Comparison of ENCODE assay signal across 3 fruit fly cellular contexts in the genomic region with DNA sequence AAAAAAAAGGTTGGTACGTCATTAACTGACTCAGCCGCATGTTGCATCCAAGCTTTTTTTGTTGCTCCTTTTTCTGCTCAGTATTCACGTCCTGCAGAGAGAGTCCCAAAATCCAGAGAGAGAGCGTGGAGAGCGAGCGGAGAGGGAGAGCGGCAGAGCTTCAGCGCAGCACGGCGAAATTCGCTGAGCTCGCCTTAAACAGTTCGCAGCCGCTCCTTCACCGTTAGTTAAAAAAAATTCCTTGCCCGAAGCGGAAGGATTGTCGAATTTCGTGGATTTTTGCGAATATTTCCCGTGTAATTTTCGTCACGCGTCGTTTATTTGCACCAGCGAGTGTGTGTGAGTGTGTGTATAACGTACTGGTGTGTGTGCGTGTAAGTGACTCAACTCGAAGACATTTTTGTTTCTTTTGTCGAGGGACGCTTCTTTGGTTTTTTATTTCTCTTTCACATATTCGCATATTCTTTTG.
TF ChIP-seq lines count a peak whose summit lies in the region.

No protein-coding gene starts in this region.

TF ChIP-seq in whole organism, embryonic, 481 proteins besides CTCF, POLR2A, EP300 and RAD21 (continued from another document):
- TF ChIP-seq abd-A (tag; optimal IDR thresholded peaks at IDR 0.05; lab: Kevin White, UChicago) (peak; percentile 43), zf30C (GFP tag; optimal IDR thresholded peaks at IDR 0.05; lab: Kevin White, UChicago) (no peak), Jarid2 (GFP tag; optimal IDR thresholded peaks at IDR 0.05; lab: Kevin White, UChicago) (peak; percentile 73), Deaf1 (tag; optimal IDR thresholded peaks at IDR 0.05; lab: Kevin White, UChicago) (peak; percentile 21), CG3281 (GFP tag; optimal IDR thresholded peaks at IDR 0.05; lab: Kevin White, UChicago) (no peak), CG11560 (tag; IDR thresholded peaks at IDR 0.05; lab: Robert Waterston, UW) (no peak), pros (GFP tag; optimal IDR thresholded peaks at IDR 0.05; lab: Kevin White, UChicago) (peak; percentile 13), bsh (GFP tag; optimal IDR thresholded peaks at IDR 0.05; lab: Kevin White, UChicago) (peak in 1 of 2 experiments; percentile 42), CG8359 (GFP tag; optimal IDR thresholded peaks at IDR 0.05; lab: Kevin White, UChicago; ENCODE audit: borderline replicate concordance) (no peak), CG14667 (GFP tag; IDR thresholded peaks at IDR 0.05; lab: Robert Waterston, UW) (no peak), pnt (GFP tag; optimal IDR thresholded peaks at IDR 0.05; lab: Kevin White, UChicago) (no peak), CG12744 (GFP tag; optimal IDR thresholded peaks at IDR 0.05; lab: Kevin White, UChicago) (no peak), nmo (GFP tag; optimal IDR thresholded peaks at IDR 0.05; lab: Kevin White, UChicago) (no peak), CrebB (tag; optimal IDR thresholded peaks at IDR 0.05; lab: Kevin White, UChicago) (no peak), gsb (GFP tag; IDR thresholded peaks at IDR 0.05; lab: Robert Waterston, UW) (no peak), CG43689 (GFP tag; IDR thresholded peaks at IDR 0.05; lab: Robert Waterston, UW) (no peak), CG5245 (GFP tag; optimal IDR thresholded peaks at IDR 0.05; lab: Kevin White, UChicago) (no peak)

TF ChIP-seq in whole organism, prepupa, 60 proteins besides CTCF, POLR2A, EP300 and RAD21 (continued from another document):
- TF ChIP-seq acj6 (GFP tag; optimal IDR thresholded peaks at IDR 0.05; lab: Kevin White, UChicago): no peak
- TF ChIP-seq Smox (GFP tag; optimal IDR thresholded peaks at IDR 0.05; lab: Kevin White, UChicago): no peak
- no peak for TF ChIP-seq CG3032 (tag; optimal IDR thresholded peaks at IDR 0.05; lab: Kevin White, UChicago)
- TF ChIP-seq Ets21C (GFP tag; optimal IDR thresholded peaks at IDR 0.05; lab: Kevin White, UChicago): no peak
- peak; percentile 21 for TF ChIP-seq topi (GFP tag; optimal IDR thresholded peaks at IDR 0.05; lab: Kevin White, UChicago)
- TF ChIP-seq CG34406 (GFP tag; optimal IDR thresholded peaks at IDR 0.05; lab: Kevin White, UChicago): no peak
- no peak for TF ChIP-seq CG8319 (GFP tag; optimal IDR thresholded peaks at IDR 0.05; lab: Kevin White, UChicago)
- no peak for TF ChIP-seq salr (GFP tag; optimal IDR thresholded peaks at IDR 0.05; lab: Kevin White, UChicago)
- no peak for TF ChIP-seq fkh (GFP tag; optimal IDR thresholded peaks at IDR 0.05; lab: Kevin White, UChicago)
- TF ChIP-seq Eip78C (GFP tag; lab: Kevin White, UChicago): peak; percentile 73
- TF ChIP-seq dac (GFP tag; optimal IDR thresholded peaks at IDR 0.05; lab: Kevin White, UChicago): no peak
- peak; percentile 23 for TF ChIP-seq vri (GFP tag; optimal IDR thresholded peaks at IDR 0.05; lab: Kevin White, UChicago)
- no peak for TF ChIP-seq CG11294 (GFP tag; IDR thresholded peaks at IDR 0.05; lab: Robert Waterston, UW)
- TF ChIP-seq Gug (GFP tag; IDR thresholded peaks at IDR 0.05; lab: Robert Waterston, UW): no peak
- no peak for TF ChIP-seq CG3919 (GFP tag; optimal IDR thresholded peaks at IDR 0.05; lab: Kevin White, UChicago)
- TF ChIP-seq Ets96B (tag; optimal IDR thresholded peaks at IDR 0.05; lab: Kevin White, UChicago): peak; percentile 14
- TF ChIP-seq CG16779 (tag; optimal IDR thresholded peaks at IDR 0.05; lab: Kevin White, UChicago): peak; percentile 39
- no peak for TF ChIP-seq CG4318 (GFP tag; optimal IDR thresholded peaks at IDR 0.05; lab: Kevin White, UChicago)
- TF ChIP-seq CG10631 (GFP tag; optimal IDR thresholded peaks at IDR 0.05; lab: Kevin White, UChicago): no peak
- TF ChIP-seq pdm3 (GFP tag; optimal IDR thresholded peaks at IDR 0.05; lab: Kevin White, UChicago): peak; percentile 3
- TF ChIP-seq Hr38 (GFP tag; optimal IDR thresholded peaks at IDR 0.05; lab: Kevin White, UChicago): no peak
- no peak for TF ChIP-seq Eip93F (GFP tag; optimal IDR thresholded peaks at IDR 0.05; lab: Kevin White, UChicago)
- TF ChIP-seq spab (GFP tag; optimal IDR thresholded peaks at IDR 0.05; lab: Kevin White, UChicago): peak; percentile 37
- TF ChIP-seq esn (GFP tag; optimal IDR thresholded peaks at IDR 0.05; lab: Kevin White, UChicago): no peak
- TF ChIP-seq CG8119 (GFP tag; IDR thresholded peaks at IDR 0.05; lab: Robert Waterston, UW): peak; percentile 54; the same call in 2 of the 3 replicates
- TF ChIP-seq achi (GFP tag; optimal IDR thresholded peaks at IDR 0.05; lab: Kevin White, UChicago): no peak
- TF ChIP-seq CG31627 (GFP tag; optimal IDR thresholded peaks at IDR 0.05; lab: Kevin White, UChicago): no peak
- no peak for TF ChIP-seq Hr39 (GFP tag; optimal IDR thresholded peaks at IDR 0.05; lab: Kevin White, UChicago)
- no peak for TF ChIP-seq CG32006 (GFP tag; optimal IDR thresholded peaks at IDR 0.05; lab: Kevin White, UChicago)
- no peak for TF ChIP-seq fd85E (GFP tag; optimal IDR thresholded peaks at IDR 0.05; lab: Kevin White, UChicago)
- TF ChIP-seq CG6163 (GFP tag; IDR thresholded peaks at IDR 0.05; lab: Robert Waterston, UW): peak; percentile 65; the same call in 2 of the 3 replicates
- TF ChIP-seq svp (GFP tag; lab: Kevin White, UChicago): no peak
- TF ChIP-seq CG7368 (GFP tag; optimal IDR thresholded peaks at IDR 0.05; lab: Kevin White, UChicago): peak; percentile 11
- no peak for TF ChIP-seq Blimp-1 (GFP tag; optimal IDR thresholded peaks at IDR 0.05; lab: Kevin White, UChicago)
- peak; percentile 64 for TF ChIP-seq CG9139 (GFP tag; optimal IDR thresholded peaks at IDR 0.05; lab: Kevin White, UChicago)
- no peak for TF ChIP-seq fd59A (GFP tag; optimal IDR thresholded peaks at IDR 0.05; lab: Kevin White, UChicago)
- no peak for TF ChIP-seq CG10669 (GFP tag; optimal IDR thresholded peaks at IDR 0.05; lab: Kevin White, UChicago)
- no peak for TF ChIP-seq OdsH (GFP tag; optimal IDR thresholded peaks at IDR 0.05; lab: Kevin White, UChicago)
- TF ChIP-seq CG11902 (GFP tag; optimal IDR thresholded peaks at IDR 0.05; lab: Kevin White, UChicago): no peak
- peak; percentile 14 for TF ChIP-seq CG1621 (tag; optimal IDR thresholded peaks at IDR 0.05; lab: Kevin White, UChicago)
- TF ChIP-seq Met (GFP tag; optimal IDR thresholded peaks at IDR 0.05; lab: Kevin White, UChicago): no peak

TF ChIP-seq in whole organism, wandering third instar larva, 38 proteins besides CTCF, POLR2A, EP300 and RAD21 (continued from another document):
- TF ChIP-seq CG32264 (GFP tag; optimal IDR thresholded peaks at IDR 0.05; lab: Kevin White, UChicago) (no peak), woc (GFP tag; optimal IDR thresholded peaks at IDR 0.05; lab: Kevin White, UChicago) (no peak), Dfd (GFP tag; optimal IDR thresholded peaks at IDR 0.05; lab: Kevin White, UChicago) (no peak), h (GFP tag; optimal IDR thresholded peaks at IDR 0.05; lab: Kevin White, UChicago) (no peak), Jra (GFP tag; optimal IDR thresholded peaks at IDR 0.05; lab: Kevin White, UChicago) (peak; percentile 59), jim (GFP tag; optimal IDR thresholded peaks at IDR 0.05; lab: Kevin White, UChicago) (no peak), dsf (GFP tag; optimal IDR thresholded peaks at IDR 0.05; lab: Kevin White, UChicago; ENCODE audit: borderline replicate concordance) (no peak), brk (GFP tag; optimal IDR thresholded peaks at IDR 0.05; lab: Kevin White, UChicago) (no peak), HLH106 (tag; optimal IDR thresholded peaks at IDR 0.05; lab: Kevin White, UChicago) (no peak), Sp1 (GFP tag; optimal IDR thresholded peaks at IDR 0.05; lab: Kevin White, UChicago) (peak; percentile 27), OdsH (GFP tag; optimal IDR thresholded peaks at IDR 0.05; lab: Kevin White, UChicago) (no peak), ey (GFP tag; optimal IDR thresholded peaks at IDR 0.05; lab: Kevin White, UChicago) (no peak), br (GFP tag; optimal IDR thresholded peaks at IDR 0.05; lab: Kevin White, UChicago) (no peak), Rel (GFP tag; optimal IDR thresholded peaks at IDR 0.05; lab: Kevin White, UChicago) (peak; percentile 27), Rel (tag; optimal IDR thresholded peaks at IDR 0.05; lab: Kevin White, UChicago) (no peak), Vsx2 (GFP tag; optimal IDR thresholded peaks at IDR 0.05; lab: Kevin White, UChicago; ENCODE audit: partially characterized antibody) (peak; percentile 58)
TF ChIP-seq in whole organism, wandering third instar larva: peak in this region for 7.
